Fruit fly (Drosophila melanogaster): ENCODE measurements around the gene Acyp2.
A peak's percentile ranks its signal among the peaks of the same experiment; 100 is the strongest.

The Acyp2 gene

DNA sequence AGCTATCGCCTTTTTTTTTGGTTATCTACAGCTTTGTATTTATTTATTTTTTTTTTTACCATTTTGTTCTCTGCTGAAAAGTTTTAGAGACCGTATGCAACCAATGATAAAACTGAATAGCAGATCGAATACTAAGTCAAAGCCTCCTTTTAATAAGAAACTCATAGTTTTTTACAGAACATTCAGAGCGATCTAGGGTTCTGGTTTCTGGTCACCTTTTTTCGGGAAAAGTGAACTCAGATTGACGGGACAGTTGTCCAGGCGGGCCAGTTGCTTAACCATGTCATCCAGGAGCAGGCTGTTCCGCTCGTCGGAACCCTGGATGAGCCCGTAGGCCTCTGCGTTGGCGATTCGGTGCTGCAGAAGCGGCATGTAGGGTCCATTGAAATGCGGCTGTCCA, 40.8 kb downstream of the Acyp2 start, which contains the start of gene CG43318:
Gene CG43318 (minus strand): TSS at position 101 of the 400 bp plus-strand sequence.
- no peak for TF ChIP-seq Jra (GFP tag; optimal IDR thresholded peaks at IDR 0.05)
- no peak for TF ChIP-seq ey (GFP tag; optimal IDR thresholded peaks at IDR 0.05)
- no peak for TF ChIP-seq jim (GFP tag; optimal IDR thresholded peaks at IDR 0.05)
- TF ChIP-seq brk (GFP tag; optimal IDR thresholded peaks at IDR 0.05) = no peak
- TF ChIP-seq CrebA (GFP tag; optimal IDR thresholded peaks at IDR 0.05; ENCODE audit: borderline replicate concordance) = no peak
- TF ChIP-seq dmrt93B (GFP tag; optimal IDR thresholded peaks at IDR 0.05) = no peak
- no peak for TF ChIP-seq rgr (GFP tag; optimal IDR thresholded peaks at IDR 0.05)
- no peak for TF ChIP-seq h (GFP tag; optimal IDR thresholded peaks at IDR 0.05)
- no peak for TF ChIP-seq sage (GFP tag; optimal IDR thresholded peaks at IDR 0.05)
- TF ChIP-seq OdsH (GFP tag; optimal IDR thresholded peaks at IDR 0.05) = no peak
- TF ChIP-seq HLH106 (tag; optimal IDR thresholded peaks at IDR 0.05) = no peak
- TF ChIP-seq GATAd (GFP tag; optimal IDR thresholded peaks at IDR 0.05) = no peak
- TF ChIP-seq Myc (optimal IDR thresholded peaks at IDR 0.05) = no peak
- no peak for TF ChIP-seq Dfd (GFP tag; optimal IDR thresholded peaks at IDR 0.05)
- TF ChIP-seq lola (GFP tag; optimal IDR thresholded peaks at IDR 0.05) = no peak

DNA sequence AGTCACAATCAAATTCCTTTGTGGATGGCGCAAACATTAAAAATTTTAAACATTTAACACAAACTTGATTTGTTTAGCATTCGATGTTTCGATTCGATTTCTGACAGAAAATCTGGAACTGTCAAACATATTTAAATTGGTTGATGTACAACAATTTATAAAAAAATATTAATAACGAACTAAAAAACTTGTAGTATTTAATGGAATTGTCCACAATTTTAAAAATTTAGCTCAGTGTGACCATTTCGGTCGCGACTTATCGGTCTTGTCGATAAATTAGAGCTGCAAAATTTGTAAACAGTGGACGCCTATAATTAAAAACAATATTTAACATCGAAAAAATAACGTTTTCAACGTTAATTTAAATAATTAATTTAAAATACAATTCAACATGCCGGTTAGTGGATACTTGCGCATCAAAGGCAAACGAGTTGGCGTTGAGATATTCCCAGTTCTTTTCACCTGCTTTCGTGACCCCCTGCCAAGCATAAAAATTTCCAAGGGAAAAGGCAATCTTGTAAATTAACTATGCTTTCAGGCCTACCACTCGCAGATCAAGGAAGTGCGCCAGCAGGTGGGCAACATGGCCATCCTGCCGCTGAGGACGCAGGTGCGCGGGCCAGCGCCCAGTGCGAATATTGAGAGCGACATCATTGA, 42.0 kb downstream of the Acyp2 start, which contains the start of the genes CG43317 and Arpc3A:
Gene CG43317 (minus strand): TSS at position 51 of the 657 bp plus-strand sequence.
Gene Arpc3A (plus strand): TSS at position 274 of the 657 bp plus-strand sequence.
- TF ChIP-seq Sp1 (GFP tag; optimal IDR thresholded peaks at IDR 0.05) = no peak
- TF ChIP-seq sage (GFP tag; optimal IDR thresholded peaks at IDR 0.05) = peak; percentile 40
- no peak for TF ChIP-seq psq (GFP tag; optimal IDR thresholded peaks at IDR 0.05)
- no peak for TF ChIP-seq GATAd (GFP tag; optimal IDR thresholded peaks at IDR 0.05)
- TF ChIP-seq usp (GFP tag; optimal IDR thresholded peaks at IDR 0.05) = no peak
- TF ChIP-seq lola (GFP tag; optimal IDR thresholded peaks at IDR 0.05) = no peak
- no peak for TF ChIP-seq CrebA (GFP tag; optimal IDR thresholded peaks at IDR 0.05; ENCODE audit: borderline replicate concordance)

DNA sequence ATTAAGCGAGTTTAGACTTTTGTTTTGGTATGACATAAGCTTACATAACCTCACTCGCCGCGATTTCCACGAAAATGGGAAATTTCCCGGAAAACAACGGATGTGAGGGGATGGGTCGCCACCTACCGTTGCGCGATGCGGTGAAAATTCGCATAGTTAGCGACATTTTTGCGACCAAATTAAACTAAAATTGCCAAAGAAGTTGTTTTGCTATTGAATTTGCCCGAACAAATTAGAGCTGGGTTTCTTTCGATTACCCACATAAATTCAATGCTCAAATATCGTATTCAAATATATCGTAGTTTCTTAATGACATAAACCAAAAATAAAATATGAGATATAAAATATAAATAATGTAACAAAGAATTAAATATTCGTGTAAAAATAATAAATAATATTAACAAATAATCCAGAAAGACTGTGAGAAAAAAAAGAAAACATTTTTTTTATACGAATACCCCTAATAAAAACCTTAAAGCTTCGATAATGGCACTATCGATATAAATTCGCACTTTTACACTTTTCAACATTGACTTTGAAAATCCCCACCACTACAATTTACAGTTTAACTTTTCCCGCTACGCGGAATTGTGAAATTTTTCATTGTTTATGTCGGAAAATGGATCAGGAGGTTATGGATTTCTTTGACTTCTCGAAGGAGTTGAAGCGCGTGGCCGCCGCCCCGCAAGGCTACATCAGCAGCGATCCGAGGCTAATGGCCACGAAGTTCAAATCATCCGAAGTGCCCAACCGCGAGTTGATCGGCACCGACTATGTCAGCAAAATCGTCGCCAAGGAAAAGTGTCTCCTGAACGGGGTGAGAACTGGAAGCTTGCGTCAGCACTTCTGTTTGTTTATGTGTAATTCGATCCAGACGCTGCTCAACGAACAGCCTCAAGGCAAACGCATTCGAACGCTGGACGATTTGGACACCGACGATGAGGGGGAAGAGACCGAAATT, 44.7 kb downstream of the Acyp2 start, which contains the start of the genes ND-23 and spn-E:
Gene ND-23 (minus strand): TSS at position 254 of the 961 bp plus-strand sequence.
Gene spn-E (plus strand): TSS at position 556 of the 961 bp plus-strand sequence.
- TF ChIP-seq psq (GFP tag; optimal IDR thresholded peaks at IDR 0.05) = peak; percentile 40
- no peak for TF ChIP-seq fru (GFP tag; optimal IDR thresholded peaks at IDR 0.05)
- no peak for TF ChIP-seq Hr83 (GFP tag; optimal IDR thresholded peaks at IDR 0.05; ENCODE audit: poor library complexity, severe bottlenecking)
- peak; percentile 30 for TF ChIP-seq rgr (GFP tag; optimal IDR thresholded peaks at IDR 0.05)
- peak; percentile 72 for TF ChIP-seq HLH106 (tag; optimal IDR thresholded peaks at IDR 0.05)
- no peak for TF ChIP-seq Abd-B (GFP tag; optimal IDR thresholded peaks at IDR 0.05)
- no peak for TF ChIP-seq usp (GFP tag; optimal IDR thresholded peaks at IDR 0.05)
- peak in 1 of 2 experiments; percentile 61 for TF ChIP-seq foxo (GFP tag; optimal IDR thresholded peaks at IDR 0.05)
- TF ChIP-seq CG32264 (GFP tag; optimal IDR thresholded peaks at IDR 0.05) = no peak
- TF ChIP-seq Myc (optimal IDR thresholded peaks at IDR 0.05) = no peak
- TF ChIP-seq Jra (GFP tag; optimal IDR thresholded peaks at IDR 0.05) = no peak
- no peak for TF ChIP-seq pan (optimal IDR thresholded peaks at IDR 0.05)
- no peak for TF ChIP-seq ey (GFP tag; optimal IDR thresholded peaks at IDR 0.05)
- no peak for TF ChIP-seq brk (GFP tag; optimal IDR thresholded peaks at IDR 0.05)
- TF ChIP-seq CrebA (GFP tag; optimal IDR thresholded peaks at IDR 0.05; ENCODE audit: borderline replicate concordance) = no peak
- TF ChIP-seq N (GFP tag; optimal IDR thresholded peaks at IDR 0.05) = no peak
- no peak for TF ChIP-seq br (GFP tag; optimal IDR thresholded peaks at IDR 0.05)
- TF ChIP-seq OdsH (GFP tag; optimal IDR thresholded peaks at IDR 0.05) = peak; percentile 54
- TF ChIP-seq dsf (GFP tag; optimal IDR thresholded peaks at IDR 0.05; ENCODE audit: borderline replicate concordance) = no peak
- TF ChIP-seq woc (GFP tag; optimal IDR thresholded peaks at IDR 0.05) = no peak
- no peak for TF ChIP-seq Vsx2 (GFP tag; optimal IDR thresholded peaks at IDR 0.05; ENCODE audit: partially characterized antibody)
- no peak for TF ChIP-seq Mio (GFP tag; optimal IDR thresholded peaks at IDR 0.05)
- no peak for TF ChIP-seq CG9705 (GFP tag; optimal IDR thresholded peaks at IDR 0.05)
- TF ChIP-seq Hnf4 (GFP tag; optimal IDR thresholded peaks at IDR 0.05) = no peak
- TF ChIP-seq GATAd (GFP tag; optimal IDR thresholded peaks at IDR 0.05) = no peak
- TF ChIP-seq tai (GFP tag; optimal IDR thresholded peaks at IDR 0.05) = no peak
- no peak for TF ChIP-seq jim (GFP tag; optimal IDR thresholded peaks at IDR 0.05)
- TF ChIP-seq dl (GFP tag; optimal IDR thresholded peaks at IDR 0.05; ENCODE audit: insufficient read depth in 1 of 2, partially characterized antibody in 2 of 2) = no peak
- no peak for TF ChIP-seq lola (GFP tag; optimal IDR thresholded peaks at IDR 0.05)
- no peak for TF ChIP-seq h (GFP tag; optimal IDR thresholded peaks at IDR 0.05)
- peak; percentile 7 for TF ChIP-seq dmrt93B (GFP tag; optimal IDR thresholded peaks at IDR 0.05)
- TF ChIP-seq sage (GFP tag; optimal IDR thresholded peaks at IDR 0.05) = no peak
- TF ChIP-seq Dfd (GFP tag; optimal IDR thresholded peaks at IDR 0.05) = no peak
- peak; percentile 18 for TF ChIP-seq sv (GFP tag; optimal IDR thresholded peaks at IDR 0.05)
- TF ChIP-seq Hr78 (GFP tag; optimal IDR thresholded peaks at IDR 0.05) = no peak
- TF ChIP-seq Sp1 (GFP tag; optimal IDR thresholded peaks at IDR 0.05) = no peak
- no peak for TF ChIP-seq Rel (GFP tag; optimal IDR thresholded peaks at IDR 0.05)
- peak; percentile 97 for TF ChIP-seq Rel (tag; optimal IDR thresholded peaks at IDR 0.05)
- TF ChIP-seq Dif (GFP tag; optimal IDR thresholded peaks at IDR 0.05; ENCODE audit: partially characterized antibody) = no peak

Data from whole organism, wandering third instar larva.